Worm (Caenorhabditis elegans): ENCODE measurements around the gene B0361.14.

B0361.14 gene

DNA sequence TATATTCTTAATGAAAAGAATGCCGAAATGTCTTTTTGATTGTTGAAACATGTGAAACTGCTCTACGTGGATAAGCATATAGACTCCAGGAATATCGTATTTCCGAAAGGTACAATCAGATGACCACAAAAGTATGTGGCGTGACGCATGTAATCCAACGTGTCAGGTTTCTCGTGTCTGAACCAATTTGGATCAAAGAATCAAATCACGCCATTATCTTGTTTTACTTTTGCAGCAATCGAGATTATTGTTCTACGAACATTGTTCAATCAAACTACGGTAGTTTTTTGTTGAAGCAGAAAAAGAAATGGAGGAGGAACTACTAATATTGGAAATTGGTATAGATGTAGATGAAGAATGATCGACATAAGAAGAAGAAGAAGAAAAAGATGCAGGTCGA, 25.6 kb downstream of the B0361.14 start:
- TF ChIP-seq zfh-2 (GFP tag; conservative IDR thresholded peaks at IDR 0.05) (no peak), nfya-1 (tag; optimal IDR thresholded peaks at IDR 0.05; ENCODE audit: borderline replicate concordance, insufficient read depth) (no peak), nhr-80 (tag; optimal IDR thresholded peaks at IDR 0.05) (no peak), akir-1 (GFP tag; optimal IDR thresholded peaks at IDR 0.05) (no peak), ztf-6 (GFP tag; IDR thresholded peaks at IDR 0.05) (no peak), dpff-1 (tag; optimal IDR thresholded peaks at IDR 0.05) (no peak), cebp-2 (GFP tag; IDR thresholded peaks at IDR 0.05) (no peak), K12H6.12 (tag; optimal IDR thresholded peaks at IDR 0.05) (no peak), mxl-1 (tag; optimal IDR thresholded peaks at IDR 0.05) (no peak), rcor-1 (GFP tag; IDR thresholded peaks at IDR 0.05) (no peak), F57C9.4 (tag; optimal IDR thresholded peaks at IDR 0.05) (no peak), lag-1 (GFP tag; IDR thresholded peaks at IDR 0.05) (no peak), lir-1 (GFP tag; conservative IDR thresholded peaks at IDR 0.05) (no peak), F55B11.4 (tag; optimal IDR thresholded peaks at IDR 0.05; ENCODE audit: borderline replicate concordance, insufficient read depth) (no peak), aptf-2 (GFP tag; conservative IDR thresholded peaks at IDR 0.05) (no peak)

DNA sequence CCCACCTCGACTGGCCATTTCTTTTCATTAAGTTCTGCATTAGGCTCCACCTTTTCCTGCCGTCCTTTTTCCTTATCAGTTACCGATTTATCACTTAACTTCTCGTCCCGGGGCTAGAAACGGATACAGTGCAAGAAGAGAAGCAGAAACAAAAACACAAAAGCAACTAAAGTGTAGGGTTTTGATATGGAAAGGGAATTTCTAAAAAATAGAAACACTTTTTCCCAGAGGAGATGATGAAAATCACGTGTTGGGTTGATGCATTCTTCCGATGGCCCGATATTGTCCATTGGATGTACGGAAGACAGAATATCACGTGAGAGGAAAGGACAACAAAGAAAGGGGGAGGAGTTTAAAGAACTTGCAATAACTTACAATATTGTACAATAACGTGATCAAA, 26.5 kb downstream of the B0361.14 start:
- TF ChIP-seq B0019.2 (GFP tag; conservative IDR thresholded peaks at IDR 0.05) = no peak
- no peak for TF ChIP-seq dpl-1 (GFP tag; optimal IDR thresholded peaks at IDR 0.05)
- no peak for TF ChIP-seq nhr-179 (tag; optimal IDR thresholded peaks at IDR 0.05)
- TF ChIP-seq hmg-1.2 (GFP tag; IDR thresholded peaks at IDR 0.05) = no peak
- TF ChIP-seq ceh-79 (tag; optimal IDR thresholded peaks at IDR 0.05) = no peak
- TF ChIP-seq athp-1 (tag; optimal IDR thresholded peaks at IDR 0.05) = no peak
- TF ChIP-seq ztf-3 (GFP tag; optimal IDR thresholded peaks at IDR 0.05) = no peak
- no peak for TF ChIP-seq let-607 (tag; optimal IDR thresholded peaks at IDR 0.05)
- no peak for TF ChIP-seq snpc-1.3 (tag; optimal IDR thresholded peaks at IDR 0.05; ENCODE audit: insufficient read depth)
- TF ChIP-seq F10E7.11 (tag; optimal IDR thresholded peaks at IDR 0.05) = no peak
- TF ChIP-seq mcd-1 (GFP tag; IDR thresholded peaks at IDR 0.05) = 0 out of 2 replicates have a peak, but pooled peaks have one; percentile 19
- TF ChIP-seq ztf-26 (tag; optimal IDR thresholded peaks at IDR 0.05) = peak; percentile 63
- TF ChIP-seq pbrm-1 (GFP tag; IDR thresholded peaks at IDR 0.05) = peak; percentile 37; the same call in 1 of the 2 replicates
- no peak for TF ChIP-seq F49E8.2 (tag; optimal IDR thresholded peaks at IDR 0.05; ENCODE audit: insufficient read depth)
- TF ChIP-seq attf-6 (GFP tag; IDR thresholded peaks at IDR 0.05) = no peak
- no peak for TF ChIP-seq ekl-4 (GFP tag; IDR thresholded peaks at IDR 0.05)
- no peak for TF ChIP-seq unc-62 (GFP tag; optimal IDR thresholded peaks at IDR 0.05)
- peak; percentile 59 for TF ChIP-seq somi-1 (GFP tag; optimal IDR thresholded peaks at IDR 0.05)
- no peak for TF ChIP-seq rpc-1 (optimal IDR thresholded peaks at IDR 0.05)
- TF ChIP-seq rpc-1 (tag; optimal IDR thresholded peaks at IDR 0.05) = no peak
- no peak for TF ChIP-seq atf-7 (tag; optimal IDR thresholded peaks at IDR 0.05)
- TF ChIP-seq ceh-58 (GFP tag; IDR thresholded peaks at IDR 0.05) = no peak
- TF ChIP-seq B0336.3 (GFP tag; IDR thresholded peaks at IDR 0.05) = no peak
- TF ChIP-seq egl-18 (GFP tag; IDR thresholded peaks at IDR 0.05) = no peak
- no peak for TF ChIP-seq egl-44 (GFP tag; IDR thresholded peaks at IDR 0.05)
- no peak for TF ChIP-seq ztf-28 (GFP tag; IDR thresholded peaks at IDR 0.05)
- TF ChIP-seq lin-35 (GFP tag; optimal IDR thresholded peaks at IDR 0.05) = no peak
- TF ChIP-seq T26A5.8 (tag; optimal IDR thresholded peaks at IDR 0.05) = no peak
- no peak for TF ChIP-seq dox-1 (GFP tag; IDR thresholded peaks at IDR 0.05)
- peak; percentile 51 for TF ChIP-seq lin-40 (tag; optimal IDR thresholded peaks at IDR 0.05)
- TF ChIP-seq ccch-3 (GFP tag; optimal IDR thresholded peaks at IDR 0.05) = no peak
- no peak for TF ChIP-seq cebp-1 (GFP tag; IDR thresholded peaks at IDR 0.05)
- TF ChIP-seq cebp-1 (tag; optimal IDR thresholded peaks at IDR 0.05) = peak; percentile 45
- TF ChIP-seq sea-2 (GFP tag; IDR thresholded peaks at IDR 0.05) = no peak
- TF ChIP-seq rcor-1 (GFP tag; IDR thresholded peaks at IDR 0.05) = no peak
- no peak for TF ChIP-seq sdz-38 (tag; optimal IDR thresholded peaks at IDR 0.05)
- no peak for TF ChIP-seq lir-1 (GFP tag; conservative IDR thresholded peaks at IDR 0.05)
